Worm (Caenorhabditis elegans): ENCODE data around the gene ugt-13.

ugt-13 gene

ce11 chrV:4871992-4872391 lies 36.7 kb upstream of the ugt-13 start, which contains the start of gene srd-33:
Gene srd-33, plus strand, starts transcription at chrV:4872292.
- TF ChIP-seq T20F7.1 (GFP tag; optimal IDR thresholded peaks at IDR 0.05): no peak

- TF ChIP-seq lin-15B (tag; optimal IDR thresholded peaks at IDR 0.05) (no peak), mdl-1 (tag; optimal IDR thresholded peaks at IDR 0.05) (no peak), T20F7.1 (GFP tag; optimal IDR thresholded peaks at IDR 0.05) (no peak), ztf-7 (tag; optimal IDR thresholded peaks at IDR 0.05) (no peak), F37D6.2 (tag; optimal IDR thresholded peaks at IDR 0.05) (no peak), lin-38 (GFP tag; IDR thresholded peaks at IDR 0.05) (no peak)
Measured at ce11 chrV:4877587-4877986, 31.1 kb upstream of the ugt-13 start, which contains the start of gene T19H12.6. Gene T19H12.6, minus strand, starts transcription at chrV:4877687.

- TF ChIP-seq nhr-48 (tag; optimal IDR thresholded peaks at IDR 0.05): no peak
- TF ChIP-seq nhr-102 (tag; optimal IDR thresholded peaks at IDR 0.05): no peak
- TF ChIP-seq nhr-111 (GFP tag; optimal IDR thresholded peaks at IDR 0.05): no peak
- TF ChIP-seq gei-8 (GFP tag; optimal IDR thresholded peaks at IDR 0.05): no peak
- no peak for TF ChIP-seq T26A8.4 (GFP tag; IDR thresholded peaks at IDR 0.05)
- TF ChIP-seq dmd-9 (GFP tag; IDR thresholded peaks at IDR 0.05): no peak
- no peak for TF ChIP-seq ceh-28 (tag; optimal IDR thresholded peaks at IDR 0.05)
- no peak for TF ChIP-seq mxl-3 (GFP tag; optimal IDR thresholded peaks at IDR 0.05)
- TF ChIP-seq php-3 (GFP tag; IDR thresholded peaks at IDR 0.05): no peak
- no peak for TF ChIP-seq daf-12 (tag; optimal IDR thresholded peaks at IDR 0.05)
- no peak for TF ChIP-seq sdz-12 (GFP tag; optimal IDR thresholded peaks at IDR 0.05)
- TF ChIP-seq Y48G9A.11 (GFP tag; IDR thresholded peaks at IDR 0.05): no peak
- no peak for TF ChIP-seq zip-11 (GFP tag; IDR thresholded peaks at IDR 0.05)
- no peak for TF ChIP-seq fkh-10 (GFP tag; optimal IDR thresholded peaks at IDR 0.05)
- TF ChIP-seq nhr-41 (GFP tag; IDR thresholded peaks at IDR 0.05): no peak
- TF ChIP-seq daf-19 (GFP tag; conservative IDR thresholded peaks at IDR 0.05): no peak
- no peak for TF ChIP-seq Y5F2A.4 (GFP tag; optimal IDR thresholded peaks at IDR 0.05)
Measured at ce11 chrV:4879251-4879650, 29.4 kb upstream of the ugt-13 start, which contains the start of gene T19H12.15. Gene T19H12.15, minus strand, starts transcription at chrV:4879351.

ce11 chrV:4881377-4881776 lies 27.3 kb upstream of the ugt-13 start, which contains the start of gene str-32:
Gene str-32, minus strand, starts transcription at chrV:4881477.
- no peak for TF ChIP-seq nhr-237 (tag; optimal IDR thresholded peaks at IDR 0.05)
- no peak for TF ChIP-seq unc-62 (GFP tag; optimal IDR thresholded peaks at IDR 0.05 in 1 of 2)
- no peak for TF ChIP-seq unc-62 (tag; optimal IDR thresholded peaks at IDR 0.05)
- no peak for TF ChIP-seq egl-27 (tag; optimal IDR thresholded peaks at IDR 0.05)
- no peak for TF ChIP-seq Y105C5A.15 (GFP tag; IDR thresholded peaks at IDR 0.05)
- no peak for TF ChIP-seq lin-15B (tag; optimal IDR thresholded peaks at IDR 0.05)
- TF ChIP-seq duxl-1 (tag; optimal IDR thresholded peaks at IDR 0.05; ENCODE audit: poor library complexity): no peak
- no peak for TF ChIP-seq cey-2 (tag; optimal IDR thresholded peaks at IDR 0.05; ENCODE audit: borderline replicate concordance, insufficient read depth)
- TF ChIP-seq nhr-77 (tag; optimal IDR thresholded peaks at IDR 0.05): no peak
- no peak for TF ChIP-seq T26A8.4 (GFP tag; IDR thresholded peaks at IDR 0.05)
- TF ChIP-seq daf-19 (GFP tag; conservative IDR thresholded peaks at IDR 0.05): no peak
- no peak for TF ChIP-seq aly-2 (tag; optimal IDR thresholded peaks at IDR 0.05)
- TF ChIP-seq php-3 (GFP tag; IDR thresholded peaks at IDR 0.05): no peak
- TF ChIP-seq ceh-28 (tag; optimal IDR thresholded peaks at IDR 0.05): no peak
- TF ChIP-seq lim-7 (GFP tag; IDR thresholded peaks at IDR 0.05): no peak
- no peak for TF ChIP-seq mdl-1 (tag; optimal IDR thresholded peaks at IDR 0.05)
- TF ChIP-seq Y5F2A.4 (GFP tag; optimal IDR thresholded peaks at IDR 0.05): no peak
- no peak for TF ChIP-seq ctbp-1 (GFP tag; IDR thresholded peaks at IDR 0.05)
- TF ChIP-seq snpc-1.2 (GFP tag; IDR thresholded peaks at IDR 0.05): no peak

Measured in whole organism, L4 larva.